Worm (Caenorhabditis elegans): ENCODE measurements around the gene dif-1.

dif-1 gene

DNA sequence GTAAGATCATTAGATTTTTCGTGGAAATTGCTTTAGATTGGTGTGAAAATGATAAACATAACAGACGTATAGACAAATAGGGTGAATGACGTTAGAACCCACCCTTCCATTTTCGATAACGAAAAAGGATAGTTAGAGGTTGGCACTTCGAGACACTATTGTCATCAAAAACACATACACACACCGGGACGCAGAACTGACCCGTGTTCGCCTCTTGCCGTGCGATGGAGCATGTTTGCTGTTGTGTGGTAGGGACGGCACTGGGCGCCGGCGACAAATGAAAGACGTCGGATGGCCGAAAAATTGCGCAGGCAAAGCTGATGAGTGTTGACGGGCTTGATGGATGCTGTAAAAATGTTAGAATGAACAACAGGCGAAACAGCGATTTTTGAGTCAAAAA is 3.0 kb downstream of the dif-1 start (continued):
- TF ChIP-seq aha-1 (tag; optimal IDR thresholded peaks at IDR 0.05) (no peak), unc-86 (tag; optimal IDR thresholded peaks at IDR 0.05) (no peak), zip-4 (GFP tag; optimal IDR thresholded peaks at IDR 0.05) (no peak), pag-3 (tag; optimal IDR thresholded peaks at IDR 0.05; ENCODE audit: borderline replicate concordance, insufficient read depth) (no peak), nhr-12 (tag; optimal IDR thresholded peaks at IDR 0.05) (no peak), fkh-10 (GFP tag; optimal IDR thresholded peaks at IDR 0.05) (no peak), nhr-11 (tag; optimal IDR thresholded peaks at IDR 0.05) (no peak), ceh-88 (GFP tag; IDR thresholded peaks at IDR 0.05) (no peak), nhr-90 (tag; optimal IDR thresholded peaks at IDR 0.05; ENCODE audit: poor library complexity) (no peak), ama-1 (optimal IDR thresholded peaks at IDR 0.05) (no peak), lsy-2 (tag; optimal IDR thresholded peaks at IDR 0.05) (peak in 1 of 2 experiments; percentile 31), snpc-4 (tag; optimal IDR thresholded peaks at IDR 0.05) (no peak), unc-30 (tag; optimal IDR thresholded peaks at IDR 0.05) (no peak), nhr-71 (tag; optimal IDR thresholded peaks at IDR 0.05) (peak; percentile 0), skn-1 (tag; optimal IDR thresholded peaks at IDR 0.05) (peak; percentile 89), ceh-63 (GFP tag; optimal IDR thresholded peaks at IDR 0.05) (no peak), nhr-85 (tag) (no peak), snu-23 (GFP tag; optimal IDR thresholded peaks at IDR 0.05) (peak; percentile 27), blmp-1 (tag; optimal IDR thresholded peaks at IDR 0.05) (no peak), sptf-1 (tag; optimal IDR thresholded peaks at IDR 0.05) (no peak), tbx-2 (tag; optimal IDR thresholded peaks at IDR 0.05) (no peak), C34B4.2 (tag; optimal IDR thresholded peaks at IDR 0.05) (no peak), egl-27 (tag; optimal IDR thresholded peaks at IDR 0.05) (no peak), nhr-76 (tag; optimal IDR thresholded peaks at IDR 0.05) (no peak), egl-13 (tag; optimal IDR thresholded peaks at IDR 0.05) (no peak), mef-2 (tag; optimal IDR thresholded peaks at IDR 0.05) (no peak), hpl-2 (GFP tag; optimal IDR thresholded peaks at IDR 0.05) (no peak), grh-1 (GFP tag; IDR thresholded peaks at IDR 0.05) (no peak), unc-62 (GFP tag; optimal IDR thresholded peaks at IDR 0.05) (no peak), lin-14 (GFP tag; optimal IDR thresholded peaks at IDR 0.05) (peak; percentile 84), vab-15 (tag; optimal IDR thresholded peaks at IDR 0.05) (no peak), lin-35 (GFP tag; optimal IDR thresholded peaks at IDR 0.05) (peak; percentile 22 to 53), irx-1 (tag; optimal IDR thresholded peaks at IDR 0.05) (no peak)

DNA sequence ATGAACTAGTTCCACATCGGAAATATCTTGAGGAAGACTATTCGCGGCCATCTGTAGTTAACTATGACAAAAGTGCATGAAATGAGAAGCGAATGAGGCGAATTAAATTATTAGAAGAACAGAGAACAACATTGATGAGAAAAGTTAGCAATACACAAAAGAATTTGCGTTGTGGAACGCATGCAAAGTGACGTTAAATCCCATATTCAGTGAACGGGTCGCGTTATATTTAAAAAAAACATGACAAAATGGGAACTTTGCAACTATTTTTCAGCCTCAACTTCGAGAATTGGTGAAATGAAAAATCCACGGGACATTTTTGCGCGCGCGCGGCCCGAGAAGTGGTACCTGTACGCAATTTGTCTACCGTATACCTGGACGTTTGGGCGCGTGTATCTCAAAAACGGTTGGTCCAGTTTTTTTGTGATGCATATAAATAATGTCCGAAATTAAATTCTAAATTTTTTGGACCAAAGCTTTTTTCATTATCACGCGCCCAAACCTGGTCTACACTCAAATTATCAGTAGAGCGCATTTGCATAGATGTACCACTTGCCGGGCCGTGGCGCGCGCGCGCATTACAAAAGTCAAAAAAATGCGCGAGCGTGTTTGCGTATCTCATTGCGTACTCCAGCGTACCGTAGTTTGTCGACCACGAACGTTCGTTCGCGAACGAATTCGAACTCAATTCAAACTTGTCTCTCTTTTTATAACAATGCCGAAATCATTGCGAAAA is 4.8 kb downstream of the dif-1 start, which contains the start of the genes cdd-2 and oef-1:
Gene cdd-2 (minus strand): TSS at position 51 of the 736 bp plus-strand sequence.
Gene oef-1 (plus strand): TSS at position 575 of the 736 bp plus-strand sequence.
- TF ChIP-seq xbp-1 (tag; optimal IDR thresholded peaks at IDR 0.05) (no peak), nhr-28 (tag; optimal IDR thresholded peaks at IDR 0.05) (no peak), aha-1 (tag; optimal IDR thresholded peaks at IDR 0.05) (no peak), unc-62 (GFP tag; optimal IDR thresholded peaks at IDR 0.05) (no peak), fkh-4 (tag; optimal IDR thresholded peaks at IDR 0.05; ENCODE audit: borderline replicate concordance) (no peak), nhr-71 (tag; optimal IDR thresholded peaks at IDR 0.05) (no peak), blmp-1 (tag; optimal IDR thresholded peaks at IDR 0.05) (no peak), pag-3 (tag; optimal IDR thresholded peaks at IDR 0.05; ENCODE audit: borderline replicate concordance, insufficient read depth) (no peak), ets-5 (GFP tag; IDR thresholded peaks at IDR 0.05) (no peak), egl-13 (tag; optimal IDR thresholded peaks at IDR 0.05) (no peak), ceh-88 (GFP tag; IDR thresholded peaks at IDR 0.05) (no peak), dpl-1 (GFP tag; optimal IDR thresholded peaks at IDR 0.05) (no peak)

DNA sequence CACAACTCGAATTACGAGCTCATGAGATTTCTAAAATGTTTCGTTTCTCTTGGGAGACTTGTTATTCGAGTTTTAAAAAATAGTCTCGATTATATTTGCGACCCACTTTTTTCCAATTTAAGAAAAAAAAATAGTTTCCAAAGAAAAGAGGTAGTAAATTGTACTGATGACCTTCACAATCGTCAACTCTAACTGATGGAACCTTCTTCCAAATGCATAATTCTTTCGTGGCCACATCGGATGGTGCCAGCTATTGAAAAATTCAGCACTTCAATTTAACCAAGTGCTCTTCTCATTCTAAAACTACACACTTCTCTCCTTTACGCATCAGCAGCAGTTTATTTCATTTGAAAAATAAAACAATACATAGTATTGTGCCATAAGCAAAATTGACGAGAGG is 9.1 kb downstream of the dif-1 start:
- TF ChIP-seq unc-62 (GFP tag; optimal IDR thresholded peaks at IDR 0.05) = no peak
- no peak for TF ChIP-seq nhr-237 (tag; optimal IDR thresholded peaks at IDR 0.05)
- 0 out of 2 replicates have a peak, but pooled peaks have one; percentile 3 for TF ChIP-seq mab-9 (GFP tag; IDR thresholded peaks at IDR 0.05)
- no peak for TF ChIP-seq unc-98 (GFP tag; IDR thresholded peaks at IDR 0.05)
